Worm (Caenorhabditis elegans) whole organism, L2 larva: ENCODE measurements around the gene C28A5.6.

ENCODE experiments used
- C34F6.9 ChIP-seq: fragments of 150-350 bp; optimal IDR thresholded peaks from 2 replicates; lab custom pipeline; 2014; ENCODE audit warnings: missing biosample characterization, missing genetic modification characterization
- F13H6.1 ChIP-seq: sonication (generic microtip); optimal IDR thresholded peaks from 2 replicates; lab custom pipeline; 2016; ENCODE audit warnings: missing genetic modification characterization, missing compliant biosample characterization
- Y55F3AM.14 ChIP-seq: fragments of 200-800 bp; sonication (Bioruptor generic); optimal IDR thresholded peaks from 2 replicates; lab custom pipeline; 2018; ENCODE audit warnings: mild to moderate bottlenecking, missing genetic modification characterization, missing compliant biosample characterization
- ZK546.5 ChIP-seq: sonication (generic microtip); optimal IDR thresholded peaks from 2 replicates; lab custom pipeline; 2017; ENCODE audit warnings: missing biosample characterization, missing genetic modification characterization
- ama-1 ChIP-seq: fragments of 150-350 bp; optimal IDR thresholded peaks from 2 replicates; lab custom pipeline; 2018; ENCODE audit warnings: inconsistent platforms
- blmp-1 ChIP-seq: sonication (generic microtip); optimal IDR thresholded peaks from 2 replicates; lab custom pipeline; 2017; ENCODE audit warnings: missing genetic modification characterization, mild to moderate bottlenecking, missing compliant biosample characterization, antibody characterized with exemption, moderate library complexity; ENCODE audit not compliant: insufficient read depth
- ceh-82 ChIP-seq: fragments of 150-350 bp; optimal IDR thresholded peaks from 2 replicates; lab custom pipeline; 2014; ENCODE audit warnings: missing biosample characterization, missing genetic modification characterization
- dmd-4 ChIP-seq: sonication (generic microtip); optimal IDR thresholded peaks from 2 replicates; lab custom pipeline; 2017; ENCODE audit warnings: missing biosample characterization, missing genetic modification characterization
- elt-1 ChIP-seq: fragments of 150-350 bp; optimal IDR thresholded peaks from 2 replicates; lab custom pipeline; 2014; ENCODE audit warnings: missing biosample characterization, missing genetic modification characterization
- elt-3 ChIP-seq: sonication (generic microtip); optimal IDR thresholded peaks from 2 replicates; lab custom pipeline; 2017; ENCODE audit warnings: missing biosample characterization, missing genetic modification characterization
- fos-1 ChIP-seq: fragments of 150-350 bp; optimal IDR thresholded peaks from 2 replicates; lab custom pipeline; 2014; ENCODE audit warnings: missing biosample characterization, missing genetic modification characterization
- gmeb-1 ChIP-seq: fragments of 150-350 bp; optimal IDR thresholded peaks from 2 replicates; lab custom pipeline; 2014; ENCODE audit warnings: missing biosample characterization, missing genetic modification characterization
- lin-11 ChIP-seq: fragments of 150-350 bp; sonication (generic microtip); optimal IDR thresholded peaks from 2 replicates; lab custom pipeline; 2014; ENCODE audit warnings: missing biosample characterization, missing genetic modification characterization, inconsistent platforms, mixed read lengths
- lin-13 ChIP-seq: fragments of 150-350 bp; optimal IDR thresholded peaks from 2 replicates; lab custom pipeline; 2014; ENCODE audit warnings: missing biosample characterization, missing genetic modification reagents, missing genetic modification characterization
- lsy-2 ChIP-seq, 2 experiments: fragments of 150-350 bp in 1 of 2; sonication (generic microtip) in 1 of 2; optimal IDR thresholded peaks; 2 replicates each; lab custom pipeline; 2014 to 2017; ENCODE audit warnings: missing biosample characterization in 2 of 2, missing genetic modification characterization in 2 of 2
- mab-5 ChIP-seq: fragments of 150-350 bp; optimal IDR thresholded peaks from 2 replicates; lab custom pipeline; 2014; ENCODE audit warnings: missing biosample characterization, missing genetic modification characterization
- mbf-1 ChIP-seq: sonication (generic microtip); optimal IDR thresholded peaks from 2 replicates; lab custom pipeline; 2017; ENCODE audit warnings: missing biosample characterization, missing genetic modification characterization
- nhr-10 ChIP-seq: sonication (generic microtip); optimal IDR thresholded peaks from 2 replicates; lab custom pipeline; 2017; ENCODE audit warnings: missing biosample characterization, missing genetic modification characterization
- nhr-12 ChIP-seq: fragments of 150-350 bp; optimal IDR thresholded peaks from 2 replicates; lab custom pipeline; 2014; ENCODE audit warnings: missing biosample characterization, missing genetic modification characterization
- nhr-129 ChIP-seq: fragments of 150-350 bp; optimal IDR thresholded peaks from 2 replicates; lab custom pipeline; 2014; ENCODE audit warnings: missing biosample characterization, missing genetic modification characterization
- nhr-21 ChIP-seq: fragments of 150-350 bp; optimal IDR thresholded peaks from 2 replicates; lab custom pipeline; 2014; ENCODE audit warnings: missing biosample characterization, missing genetic modification characterization
- nhr-23 ChIP-seq: fragments of 150-350 bp; optimal IDR thresholded peaks from 2 replicates; lab custom pipeline; 2014; ENCODE audit warnings: missing biosample characterization, missing genetic modification reagents, missing genetic modification characterization
- nhr-237 ChIP-seq: fragments of 150-350 bp; optimal IDR thresholded peaks from 2 replicates; lab custom pipeline; 2014; ENCODE audit warnings: missing biosample characterization, missing genetic modification characterization
- nhr-25 ChIP-seq: fragments of 150-350 bp; sonication (generic microtip); optimal IDR thresholded peaks from 3 replicates; lab custom pipeline; 2014; ENCODE audit warnings: missing biosample characterization, missing genetic modification characterization
- nhr-6 ChIP-seq: fragments of 150-350 bp; optimal IDR thresholded peaks from 2 replicates; lab custom pipeline; 2014; ENCODE audit warnings: missing biosample characterization, missing genetic modification characterization
- nhr-77 ChIP-seq: fragments of 150-350 bp; optimal IDR thresholded peaks from 2 replicates; lab custom pipeline; 2014; ENCODE audit warnings: missing biosample characterization, missing genetic modification characterization
- skn-1 ChIP-seq: sonication (generic microtip); optimal IDR thresholded peaks from 2 replicates; lab custom pipeline; 2017; ENCODE audit warnings: missing biosample characterization, missing genetic modification characterization
- sma-3 ChIP-seq: sonication (generic microtip); optimal IDR thresholded peaks from 2 replicates; lab custom pipeline; 2016; ENCODE audit warnings: missing genetic modification reagents, missing genetic modification characterization, missing compliant biosample characterization
- sma-9 ChIP-seq, 2 experiments: fragments of 150-350 bp in 1 of 2; sonication (generic microtip) in 1 of 2; optimal IDR thresholded peaks; 2 replicates each; lab custom pipeline; 2014 to 2016; ENCODE audit warnings: missing genetic modification characterization in 2 of 2, mild to moderate bottlenecking in 1 of 2, missing biosample characterization in 1 of 2, missing compliant biosample characterization in 1 of 2, missing genetic modification reagents in 1 of 2, moderate library complexity in 1 of 2
- snpc-4 ChIP-seq: fragments of 150-350 bp; optimal IDR thresholded peaks from 2 replicates; lab custom pipeline; 2014; ENCODE audit warnings: missing biosample characterization, missing genetic modification characterization
- unc-39 ChIP-seq: fragments of 150-350 bp; optimal IDR thresholded peaks from 2 replicates; lab custom pipeline; 2014; ENCODE audit warnings: missing biosample characterization, missing genetic modification characterization
- unc-55 ChIP-seq: fragments of 150-350 bp; sonication (generic microtip); optimal IDR thresholded peaks from 3 replicates; lab custom pipeline; 2014; ENCODE audit warnings: missing biosample characterization, missing genetic modification reagents, missing genetic modification characterization
- unc-62 ChIP-seq: fragments of 150-350 bp; optimal IDR thresholded peaks from 2 replicates; lab custom pipeline; 2014; ENCODE audit warnings: missing biosample characterization, missing genetic modification reagents, missing genetic modification characterization
- zag-1 ChIP-seq: fragments of 150-350 bp; optimal IDR thresholded peaks from 2 replicates; lab custom pipeline; 2014; ENCODE audit warnings: missing biosample characterization, missing genetic modification characterization
- ztf-1 ChIP-seq: fragments of 200-800 bp; sonication (Bioruptor generic); conservative IDR thresholded peaks from 2 replicates; pipeline ENCODE4 v1.3.6; 2022; ENCODE audit warnings: missing genetic modification characterization, missing compliant biosample characterization

C28A5.6 gene

ce11 chrIII:4408251-4408650, 21.1 kb downstream of the C28A5.6 start, which contains the start of gene gpch-1:
Gene gpch-1, plus strand, starts transcription at chrIII:4408551.
- no peak for TF ChIP-seq unc-62
- no peak for TF ChIP-seq unc-55 (GFP tag; lab: Kevin White, UChicago)
- no peak for TF ChIP-seq Y55F3AM.14 (GFP tag; lab: Kevin White, UChicago)
- TF ChIP-seq ceh-82 (tag; lab: Kevin White, UChicago) = no peak
- no peak for TF ChIP-seq ztf-1
- no peak for TF ChIP-seq dmd-4 (tag; lab: Kevin White, UChicago)
- TF ChIP-seq nhr-23 (tag; lab: Kevin White, UChicago) = no peak
- TF ChIP-seq, all 48 proteins: peak for 0

DNA sequence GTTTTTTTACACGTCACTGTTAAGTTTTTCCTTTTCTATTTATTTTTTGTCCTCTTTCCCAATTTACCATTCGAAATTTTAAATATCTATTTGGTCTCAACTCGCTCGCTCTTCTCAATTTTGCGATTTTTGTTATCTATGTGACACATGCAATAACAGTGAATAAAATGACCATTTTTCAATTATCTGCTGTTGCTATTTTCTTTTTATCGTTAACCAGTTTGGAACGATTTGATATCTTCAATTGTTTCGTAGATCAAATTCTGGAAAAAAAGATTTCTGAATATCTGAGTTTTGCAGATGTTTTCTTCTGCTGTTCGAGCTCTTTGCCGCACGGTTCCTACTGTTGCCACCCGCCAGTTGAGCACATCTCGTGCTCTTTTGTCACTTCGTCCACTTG, 22.2 kb downstream of the C28A5.6 start, which contains the start of gene prdx-3:
Gene prdx-3, plus strand, starts transcription at position 301 of the 400 bp plus-strand sequence.
- TF ChIP-seq ama-1 (no peak), lin-13 (GFP tag; lab: Kevin White, UChicago) (no peak), nhr-237 (tag; lab: Kevin White, UChicago) (no peak), nhr-12 (no peak), Y55F3AM.14 (GFP tag; lab: Kevin White, UChicago) (no peak), lsy-2 (tag; optimal IDR thresholded peaks at IDR 0.05; lab: Kevin White, UChicago) (no peak), gmeb-1 (tag; lab: Kevin White, UChicago) (no peak), mab-5 (tag; lab: Kevin White, UChicago) (no peak), F13H6.1 (tag; lab: Kevin White, UChicago) (no peak), fos-1 (no peak), nhr-77 (no peak)

ce11 chrIII:4405986-4406385, 23.3 kb downstream of the C28A5.6 start, which contains the start of gene rnp-4:
Gene rnp-4, plus strand, starts transcription at chrIII:4406286.
- TF ChIP-seq nhr-12 (no peak), unc-39 (no peak), ztf-1 (no peak), ama-1 (no peak), gmeb-1 (tag; lab: Kevin White, UChicago) (no peak), ZK546.5 (tag; lab: Kevin White, UChicago) (no peak), dmd-4 (tag; lab: Kevin White, UChicago) (no peak), sma-3 (GFP tag; lab: Kevin White, UChicago) (no peak), nhr-23 (tag; lab: Kevin White, UChicago) (no peak), lin-13 (GFP tag; lab: Kevin White, UChicago) (no peak), blmp-1 (tag; lab: Kevin White, UChicago) (no peak), nhr-10 (tag; lab: Kevin White, UChicago) (no peak), sma-9 (GFP tag; optimal IDR thresholded peaks at IDR 0.05; lab: Kevin White, UChicago) (no peak), sma-9 (tag; optimal IDR thresholded peaks at IDR 0.05; lab: Kevin White, UChicago) (no peak), skn-1 (tag; lab: Kevin White, UChicago) (no peak)

DNA sequence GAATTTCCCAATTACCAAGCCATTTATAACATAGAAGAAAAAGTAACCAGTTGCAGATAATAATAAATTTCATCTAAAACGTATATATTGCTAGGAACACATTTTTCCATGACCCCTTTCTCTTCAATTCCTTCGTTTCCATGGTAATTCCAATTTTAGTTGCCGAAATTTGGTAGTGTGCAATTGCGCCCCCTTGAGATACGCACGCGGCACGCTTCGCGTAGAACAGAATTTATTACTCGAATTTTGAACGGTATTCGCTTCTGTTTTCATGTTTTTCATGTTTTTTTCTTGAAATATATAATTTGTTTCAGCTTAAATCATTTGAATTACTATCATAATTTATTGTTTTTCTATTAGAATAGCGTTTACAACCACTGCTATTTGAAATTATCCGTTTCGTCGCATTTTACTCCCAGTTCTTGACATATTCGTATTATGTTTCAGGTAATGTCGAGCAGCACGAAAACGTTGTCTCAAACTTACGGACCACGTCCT, 24.9 kb downstream of the C28A5.6 start, which contains the start of the genes R07E5.17 and snfc-5:
Gene R07E5.17, minus strand, starts transcription at position 98 of the 498 bp plus-strand sequence.
Gene snfc-5, plus strand, starts transcription at position 448 of the 498 bp plus-strand sequence.
- peak; percentile 56 for TF ChIP-seq unc-55 (GFP tag; lab: Kevin White, UChicago)
- peak; percentile 13 for TF ChIP-seq nhr-25 (tag; lab: Kevin White, UChicago)
- peak; percentile 62 for TF ChIP-seq C34F6.9
- no peak for TF ChIP-seq ZK546.5 (tag; lab: Kevin White, UChicago)
- TF ChIP-seq lsy-2 (tag; optimal IDR thresholded peaks at IDR 0.05; lab: Kevin White, UChicago) = no peak
- TF ChIP-seq gmeb-1 (tag; lab: Kevin White, UChicago) = no peak
- peak; percentile 0 for TF ChIP-seq fos-1
- TF ChIP-seq nhr-12 = no peak
- TF ChIP-seq snpc-4 (tag; lab: Kevin White, UChicago) = peak; percentile 33
- peak; percentile 42 for TF ChIP-seq nhr-129 (tag; lab: Kevin White, UChicago)
- TF ChIP-seq nhr-10 (tag; lab: Kevin White, UChicago) = no peak

DNA sequence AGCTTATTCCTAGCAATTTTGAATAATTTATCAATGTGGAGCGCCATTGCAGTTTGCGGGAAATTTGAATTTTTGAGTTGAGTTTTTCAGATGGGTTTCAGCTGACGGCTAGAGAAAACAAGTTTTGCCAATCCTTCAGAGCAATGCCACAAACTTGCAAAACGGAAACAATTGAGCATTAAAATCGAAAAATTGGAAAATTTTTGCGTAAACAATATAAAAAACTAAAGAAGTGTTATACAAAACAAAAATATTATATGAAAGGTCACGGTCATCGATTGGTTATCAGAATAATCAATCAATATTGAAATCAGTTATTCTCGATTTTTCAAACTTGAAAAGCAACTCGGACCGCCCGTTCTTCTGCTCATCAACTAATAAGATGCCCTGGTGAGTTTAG, 28.2 kb downstream of the C28A5.6 start, which contains the start of gene R07E5.15:
Gene R07E5.15, plus strand, starts transcription at position 301 of the 400 bp plus-strand sequence.
- TF ChIP-seq nhr-21 = no peak

- TF ChIP-seq gmeb-1 (tag; lab: Kevin White, UChicago) (no peak), zag-1 (tag; lab: Kevin White, UChicago) (no peak), ama-1 (no peak), nhr-77 (no peak), nhr-6 (tag; lab: Kevin White, UChicago) (no peak), blmp-1 (tag; lab: Kevin White, UChicago) (no peak), nhr-129 (tag; lab: Kevin White, UChicago) (no peak), lin-13 (GFP tag; lab: Kevin White, UChicago) (no peak), ceh-82 (tag; lab: Kevin White, UChicago) (no peak), elt-3 (tag; lab: Kevin White, UChicago) (no peak), dmd-4 (tag; lab: Kevin White, UChicago) (no peak), lin-11 (tag; lab: Kevin White, UChicago) (no peak), mbf-1 (tag; lab: Kevin White, UChicago) (no peak), lsy-2 (tag; optimal IDR thresholded peaks at IDR 0.05; lab: Kevin White, UChicago) (no peak), elt-1 (tag; lab: Kevin White, UChicago) (no peak), nhr-21 (no peak), unc-62 (no peak), snpc-4 (tag; lab: Kevin White, UChicago) (no peak)
Observed at ce11 chrIII:4398463-4398862, 30.8 kb downstream of the C28A5.6 start, which contains the start of gene R07E5.6. Gene R07E5.6, plus strand, starts transcription at chrIII:4398763.
